Fruit fly (Drosophila melanogaster) Kc167 (cell line): ENCODE measurements around the gene CG13840.

Experiments
- Sin3A ChIP-seq: fragments of >200 bp; optimal IDR thresholded peaks from 2 replicates; lab custom pipeline; 2018; ENCODE audit warnings: missing external identifiers
- h ChIP-seq: fragments of >200 bp; optimal IDR thresholded peaks from 3 replicates; lab custom pipeline; 2018; ENCODE audit warnings: missing external identifiers
- psq ChIP-seq: fragments of >200 bp; optimal IDR thresholded peaks from 2 replicates; lab custom pipeline; 2017; ENCODE audit warnings: missing external identifiers

dm6 chr3R:22789106-22789505, 26.9 kb downstream of the CG13840 start:
- no peak for TF ChIP-seq psq
- TF ChIP-seq h (lab: Kevin White, UChicago), result no peak
- TF ChIP-seq Sin3A (lab: Kevin White, UChicago), result no peak
